Worm (Caenorhabditis elegans) whole organism, L4 larva: ENCODE data around the gene ins-13.

ENCODE experiments used
- F10B5.3 ChIP-seq: sonication (generic microtip); optimal IDR thresholded peaks from 2 replicates; lab custom pipeline; 2016; ENCODE audit warnings: mild to moderate bottlenecking, missing genetic modification characterization, missing compliant biosample characterization
- ZK546.5 ChIP-seq, 2 experiments: sonication (generic microtip); optimal IDR thresholded peaks; 2 replicates each; lab custom pipeline; 2017; ENCODE audit warnings: missing biosample characterization in 2 of 2, missing genetic modification characterization in 2 of 2
- aly-2 ChIP-seq: sonication (generic microtip); optimal IDR thresholded peaks from 2 replicates; lab custom pipeline; 2018; ENCODE audit warnings: missing biosample characterization, missing genetic modification characterization
- ama-1 ChIP-seq: fragments of 150-350 bp; optimal IDR thresholded peaks from 2 replicates; lab custom pipeline; 2014; ENCODE audit warnings: inconsistent platforms, mixed read lengths
- ceh-82 ChIP-seq: sonication (generic microtip); optimal IDR thresholded peaks from 2 replicates; lab custom pipeline; 2017; ENCODE audit warnings: missing biosample characterization, missing genetic modification characterization
- egl-27 ChIP-seq: sonication (generic microtip); optimal IDR thresholded peaks from 3 replicates; lab custom pipeline; 2017; ENCODE audit warnings: missing biosample characterization, missing genetic modification reagents, missing genetic modification characterization
- lin-13 ChIP-seq: fragments of 150-350 bp; optimal IDR thresholded peaks from 2 replicates; lab custom pipeline; 2014; ENCODE audit warnings: missing biosample characterization, missing genetic modification reagents, missing genetic modification characterization
- lin-15B ChIP-seq: fragments of 150-350 bp; sonication (generic microtip); optimal IDR thresholded peaks from 3 replicates; lab custom pipeline; 2014; ENCODE audit warnings: missing biosample characterization, missing genetic modification characterization
- nhr-11 ChIP-seq: fragments of 150-350 bp; optimal IDR thresholded peaks from 2 replicates; lab custom pipeline; 2014; ENCODE audit warnings: missing biosample characterization, missing genetic modification characterization
- nhr-28 ChIP-seq: fragments of 150-350 bp; optimal IDR thresholded peaks from 2 replicates; lab custom pipeline; 2014; ENCODE audit warnings: missing biosample characterization, missing genetic modification characterization
- zag-1 ChIP-seq: fragments of 150-350 bp; optimal IDR thresholded peaks from 2 replicates; lab custom pipeline; 2014; ENCODE audit warnings: missing biosample characterization, missing genetic modification characterization

DNA sequence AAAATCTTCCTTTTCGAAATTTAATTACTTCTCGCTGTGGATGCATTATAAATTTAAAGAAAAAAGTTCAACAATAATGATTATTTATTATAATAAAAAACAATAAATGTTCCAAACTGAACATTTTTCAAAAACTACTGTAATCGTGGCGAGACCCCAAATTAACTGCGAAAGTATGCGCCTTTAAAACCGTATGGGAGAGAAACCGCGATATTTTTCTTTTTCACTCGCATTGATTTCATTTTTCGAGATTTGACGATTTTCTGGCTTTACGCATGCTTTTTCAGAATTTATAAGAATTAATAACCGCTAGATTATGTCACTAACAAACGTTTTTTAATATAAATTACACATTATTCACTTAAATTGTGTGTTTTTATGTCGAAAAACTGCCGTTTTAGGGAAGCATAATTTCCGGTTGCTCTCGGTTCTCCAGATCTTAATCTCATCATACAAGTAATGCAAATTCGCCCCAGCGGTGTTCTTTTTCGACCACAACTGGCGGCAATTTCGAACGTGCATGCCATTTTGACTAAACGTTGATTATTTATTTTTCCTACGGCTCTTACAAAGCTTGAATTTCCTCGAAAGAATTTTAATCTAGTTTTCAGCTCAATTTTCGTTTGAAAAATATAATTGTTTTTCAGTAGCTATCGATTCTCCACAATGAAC, 43.5 kb downstream of the ins-13 start, which contains the start of gene F12A10.8:
- no peak for TF ChIP-seq nhr-11 (tag; lab: Kevin White, UChicago)
- no peak for TF ChIP-seq lin-15B (tag; lab: Kevin White, UChicago)
- TF ChIP-seq ama-1 (lab: Kevin White, UChicago), result no peak
- TF ChIP-seq ceh-82 (tag; lab: Kevin White, UChicago), result no peak
- TF ChIP-seq zag-1 (tag; lab: Kevin White, UChicago), result no peak
- no peak for TF ChIP-seq egl-27 (tag; lab: Kevin White, UChicago)
- no peak for TF ChIP-seq ZK546.5 (tag; optimal IDR thresholded peaks at IDR 0.05; lab: Kevin White, UChicago)
- no peak for TF ChIP-seq lin-13 (GFP tag; lab: Kevin White, UChicago)
- no peak for TF ChIP-seq F10B5.3
- no peak for TF ChIP-seq aly-2 (tag; lab: Kevin White, UChicago)
- TF ChIP-seq nhr-28 (tag; lab: Kevin White, UChicago), result no peak
